Worm (Caenorhabditis elegans) whole organism, midembryonic: Measurements from ENCODE around the gene mks-3.

Source experiments
- T22C8.4 ChIP-seq: fragments of 200-800 bp; sonication (Bioruptor generic); IDR thresholded peaks from 2 replicates; pipeline ENCODE4 v1.3.6; 2022; ENCODE audit warnings: missing genetic modification characterization, missing compliant biosample characterization
- cog-1 ChIP-seq: sonication (generic microtip); optimal IDR thresholded peaks from 2 replicates; lab custom pipeline; 2016; ENCODE audit warnings: missing genetic modification characterization, missing compliant biosample characterization
- flt-1 ChIP-seq: fragments of 200-800 bp; sonication (Bioruptor generic); IDR thresholded peaks from 2 replicates; pipeline ENCODE4 v1.3.6; 2022; ENCODE audit warnings: missing genetic modification characterization, missing compliant biosample characterization
- klf-2 ChIP-seq: fragments of 200-800 bp; sonication (Bioruptor generic); conservative IDR thresholded peaks from 2 replicates; pipeline ENCODE4 v1.3.6; 2022; ENCODE audit warnings: missing genetic modification reagents, missing genetic modification characterization, missing compliant biosample characterization
- ref-1 ChIP-seq: fragments of 200-800 bp; sonication (Bioruptor generic); conservative IDR thresholded peaks from 2 replicates; pipeline ENCODE4 v1.3.6; 2022; ENCODE audit warnings: missing genetic modification reagents, missing genetic modification characterization, missing compliant biosample characterization
- tab-1 ChIP-seq: fragments of 200-800 bp; sonication (Bioruptor generic); IDR thresholded peaks from 2 replicates; pipeline ENCODE4 v1.3.6; 2022; ENCODE audit warnings: missing genetic modification characterization, missing compliant biosample characterization
- ztf-23 ChIP-seq: fragments of 200-800 bp; sonication (Bioruptor generic); IDR thresholded peaks from 2 replicates; pipeline ENCODE4 v1.3.6; 2022; ENCODE audit warnings: missing genetic modification reagents, missing genetic modification characterization, missing compliant biosample characterization

DNA sequence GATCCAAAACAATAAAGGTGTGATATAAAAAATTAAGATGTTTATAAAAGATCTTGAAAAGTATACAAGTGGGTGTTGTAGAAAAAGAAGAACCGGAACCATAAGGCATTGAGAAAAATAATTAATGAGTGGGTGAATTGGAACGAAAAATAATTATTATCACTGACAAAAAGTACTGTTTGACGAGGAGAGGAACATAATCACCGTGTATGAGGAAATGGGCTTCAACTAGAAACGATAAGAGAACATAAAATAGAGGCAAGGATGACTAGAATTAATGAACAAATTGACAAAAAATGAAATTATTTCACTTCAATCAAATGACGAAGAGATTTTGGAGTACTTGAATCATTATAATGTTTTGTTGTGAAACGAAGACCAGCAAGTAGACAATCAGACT is 34.8 kb upstream of the mks-3 start:
- TF ChIP-seq cog-1 (no peak), ref-1 (no peak), tab-1 (GFP tag; lab: Robert Waterston, UW) (no peak), ztf-23 (GFP tag; lab: Robert Waterston, UW) (no peak), klf-2 (GFP tag; lab: Robert Waterston, UW) (no peak), flt-1 (GFP tag; lab: Robert Waterston, UW) (no peak), T22C8.4 (no peak)
